Worm (Caenorhabditis elegans): Measurements from ENCODE around the gene Y53G8AM.6.

ce11 chrIII:3241943-3242342 lies 17.6 kb downstream of the Y53G8AM.6 start:
- TF ChIP-seq unc-39 (tag; optimal IDR thresholded peaks at IDR 0.05) (no peak), ztf-11 (tag; optimal IDR thresholded peaks at IDR 0.05) (no peak), pqm-1 (tag; optimal IDR thresholded peaks at IDR 0.05) (no peak), R02D3.7 (tag; optimal IDR thresholded peaks at IDR 0.05) (no peak), ama-1 (optimal IDR thresholded peaks at IDR 0.05) (no peak), unc-62 (GFP tag; optimal IDR thresholded peaks at IDR 0.05) (no peak), pha-4 (tag; optimal IDR thresholded peaks at IDR 0.05) (no peak), fos-1 (tag; optimal IDR thresholded peaks at IDR 0.05) (no peak)

Data from whole organism, L3 larva.